Worm (Caenorhabditis elegans): ENCODE measurements around the gene tax-6.

DNA sequence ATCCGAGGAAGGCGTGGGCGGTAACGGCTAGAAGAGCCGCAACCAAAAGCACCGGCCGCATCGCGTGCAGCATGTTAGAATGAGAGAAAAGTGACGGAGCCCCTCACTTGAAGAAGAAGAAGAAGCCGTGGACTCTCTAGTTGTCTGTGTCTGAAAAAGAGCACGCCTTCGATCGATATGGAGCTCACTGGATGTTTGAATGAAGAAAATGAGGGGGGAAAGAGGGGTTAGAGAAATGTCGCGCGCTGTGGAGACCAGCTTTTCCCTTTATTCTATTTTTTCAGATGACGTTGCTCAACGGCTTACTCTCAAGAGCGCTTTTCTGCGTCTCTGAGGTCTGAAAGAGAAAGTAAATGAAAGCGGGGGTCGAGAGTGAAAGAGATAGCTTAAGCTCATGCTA, 19.7 kb downstream of the tax-6 start, which contains the start of gene egl-21:
- TF ChIP-seq ces-1 (GFP tag; optimal IDR thresholded peaks at IDR 0.05) (peak; percentile 88), elt-1 (tag; optimal IDR thresholded peaks at IDR 0.05; ENCODE audit: borderline replicate concordance, insufficient read depth) (no peak), unc-39 (tag; optimal IDR thresholded peaks at IDR 0.05) (no peak), nhr-76 (tag; optimal IDR thresholded peaks at IDR 0.05) (no peak), M03D4.4 (tag; optimal IDR thresholded peaks at IDR 0.05) (no peak), lin-13 (tag; optimal IDR thresholded peaks at IDR 0.05) (no peak), nhr-237 (tag; optimal IDR thresholded peaks at IDR 0.05) (no peak), nhr-12 (tag; optimal IDR thresholded peaks at IDR 0.05) (no peak)
